Fruit fly (Drosophila melanogaster) whole organism, embryonic: Measurements from ENCODE around the gene mRpL39.

Experiments used
- Asciz ChIP-seq: fragments of 200-800 bp; sonication (Bioruptor generic); optimal IDR thresholded peaks from 2 replicates; lab custom pipeline; 2017; ENCODE audit warnings: missing biosample characterization, mild to moderate bottlenecking, missing genetic modification characterization, missing genetic modification reagents
- Atf3 ChIP-seq: fragments of 200-800 bp; sonication (Bioruptor generic); optimal IDR thresholded peaks from 3 replicates; lab custom pipeline; 2016; ENCODE audit warnings: missing biosample characterization, missing genetic modification characterization
- Bteb2 ChIP-seq: fragments of 200-800 bp; sonication (Bioruptor generic); optimal IDR thresholded peaks from 2 replicates; lab custom pipeline; 2016; ENCODE audit warnings: missing biosample characterization, missing genetic modification characterization
- CG10147 ChIP-seq: fragments of 200-800 bp; sonication (Bioruptor generic); optimal IDR thresholded peaks from 2 replicates; lab custom pipeline; 2019; ENCODE audit warnings: missing biosample characterization, mild to moderate bottlenecking, missing genetic modification characterization, moderate library complexity
- CG10565 ChIP-seq: fragments of 200-800 bp; sonication (Bioruptor generic); optimal IDR thresholded peaks from 3 replicates; lab custom pipeline; 2016; ENCODE audit warnings: missing biosample characterization, mild to moderate bottlenecking, missing genetic modification characterization
- CG12659 ChIP-seq: fragments of 200-800 bp; sonication (Bioruptor generic); optimal IDR thresholded peaks from 3 replicates; lab custom pipeline; 2017; ENCODE audit warnings: mild to moderate bottlenecking, missing biosample characterization, missing genetic modification reagents, missing genetic modification characterization
- CG14667 ChIP-seq: fragments of 200-800 bp; sonication (Bioruptor generic); IDR thresholded peaks from 2 replicates; pipeline ENCODE4 v1.3.6; 2022; ENCODE audit warnings: missing biosample characterization, missing genetic modification characterization
- CG17328 ChIP-seq: fragments of 200-800 bp; sonication (Bioruptor generic); IDR thresholded peaks from 2 replicates; pipeline ENCODE4 v1.3.6; 2022; ENCODE audit warnings: missing biosample characterization, missing genetic modification characterization
- CG17802 ChIP-seq: fragments of 200-800 bp; sonication (Bioruptor generic); optimal IDR thresholded peaks from 2 replicates; lab custom pipeline; 2018; ENCODE audit warnings: missing biosample characterization, mild to moderate bottlenecking, missing genetic modification characterization, moderate library complexity
- CG18011 ChIP-seq: fragments of 200-800 bp; sonication (Bioruptor generic); optimal IDR thresholded peaks from 2 replicates; lab custom pipeline; 2017; ENCODE audit warnings: missing biosample characterization, missing genetic modification characterization, mild to moderate bottlenecking, moderate library complexity, missing genotype
- CG33557 ChIP-seq: fragments of 200-800 bp; sonication (Bioruptor generic); optimal IDR thresholded peaks from 2 replicates; lab custom pipeline; 2019; ENCODE audit warnings: missing biosample characterization, mild to moderate bottlenecking, missing genetic modification characterization, moderate library complexity
- CG4282 ChIP-seq: fragments of 200-800 bp; sonication (Bioruptor generic); optimal IDR thresholded peaks from 2 replicates; lab custom pipeline; 2016; ENCODE audit warnings: missing biosample characterization, missing genetic modification characterization
- CG4360 ChIP-seq: fragments of 200-800 bp; sonication (Bioruptor generic); IDR thresholded peaks from 2 replicates; pipeline ENCODE4 v1.3.6; 2022; ENCODE audit warnings: missing biosample characterization, missing genetic modification characterization
- CG6654 ChIP-seq: fragments of 200-800 bp; sonication (Bioruptor generic); optimal IDR thresholded peaks from 2 replicates; lab custom pipeline; 2017; ENCODE audit warnings: missing biosample characterization, mild to moderate bottlenecking, missing genetic modification characterization
- CG6854 ChIP-seq: fragments of 200-800 bp; sonication (Bioruptor generic); optimal IDR thresholded peaks from 3 replicates; lab custom pipeline; 2017; ENCODE audit warnings: missing biosample characterization, mild to moderate bottlenecking, missing genetic modification characterization
- Dp ChIP-seq: fragments of 200-800 bp; sonication (Bioruptor generic); optimal IDR thresholded peaks from 2 replicates; lab custom pipeline; 2018; ENCODE audit warnings: missing biosample characterization, mild to moderate bottlenecking, missing genetic modification characterization, moderate library complexity
- Ets65A ChIP-seq: fragments of 200-800 bp; sonication (Bioruptor generic); peaks from one replicate; lab custom pipeline; 2016; ENCODE audit warnings: missing biosample characterization, missing genetic modification characterization
- Hmr ChIP-seq: fragments of 200-800 bp; sonication (Bioruptor generic); optimal IDR thresholded peaks from 3 replicates; lab custom pipeline; 2017; ENCODE audit warnings: mild to moderate bottlenecking, missing biosample characterization, missing genetic modification reagents, missing genetic modification characterization
- Myb ChIP-seq: fragments of 200-800 bp; sonication (Bioruptor generic); optimal IDR thresholded peaks from 2 replicates; lab custom pipeline; 2016; ENCODE audit warnings: missing biosample characterization, missing genetic modification characterization
- Neu2 ChIP-seq: fragments of 200-800 bp; sonication (Bioruptor generic); optimal IDR thresholded peaks from 3 replicates; lab custom pipeline; 2016; ENCODE audit warnings: missing biosample characterization, missing genetic modification characterization, borderline replicate concordance
- Nf-YA ChIP-seq: fragments of 200-800 bp; sonication (Bioruptor generic); IDR thresholded peaks from 2 replicates; pipeline ENCODE4 v1.3.6; 2022; ENCODE audit warnings: missing biosample characterization, missing genetic modification characterization
- NfI ChIP-seq: fragments of 200-800 bp; sonication (Bioruptor generic); optimal IDR thresholded peaks from 3 replicates; lab custom pipeline; 2018; ENCODE audit warnings: missing biosample characterization, mild to moderate bottlenecking, missing genetic modification characterization, moderate library complexity
- Rfx ChIP-seq: fragments of 200-800 bp; sonication (Bioruptor generic); IDR thresholded peaks from 2 replicates; pipeline ENCODE4 v1.3.6; 2022; ENCODE audit warnings: missing biosample characterization, missing genetic modification characterization
- Side ChIP-seq: fragments of 200-800 bp; sonication (Bioruptor generic); optimal IDR thresholded peaks from 2 replicates; lab custom pipeline; 2016; ENCODE audit warnings: missing biosample characterization, missing genetic modification characterization
- Tbp ChIP-seq: fragments of >200 bp; optimal IDR thresholded peaks from 2 replicates; lab custom pipeline; 2018; ENCODE audit warnings: missing biosample characterization, missing genetic modification characterization
- Xrp1 ChIP-seq: fragments of 200-800 bp; sonication (Bioruptor generic); IDR thresholded peaks from 2 replicates; pipeline ENCODE4 v1.3.6; 2022; ENCODE audit warnings: missing biosample characterization, missing genetic modification characterization
- al ChIP-seq: fragments of 200-800 bp; sonication (Bioruptor generic); IDR thresholded peaks from 2 replicates; pipeline ENCODE4 v1.3.6; 2022; ENCODE audit warnings: missing biosample characterization, missing genetic modification characterization
- amos ChIP-seq: fragments of 200-800 bp; sonication (Bioruptor generic); IDR thresholded peaks from 2 replicates; pipeline ENCODE4 v1.3.6; 2022; ENCODE audit warnings: missing biosample characterization, missing genetic modification characterization; ENCODE audit not compliant: partially characterized antibody
- ato ChIP-seq: fragments of 200-800 bp; sonication (Bioruptor generic); IDR thresholded peaks from 2 replicates; pipeline ENCODE4 v1.3.6; 2022; ENCODE audit warnings: missing biosample characterization, missing genetic modification characterization; ENCODE audit not compliant: partially characterized antibody
- bsh ChIP-seq, 2 experiments: fragments of 200-800 bp; sonication (Bioruptor generic); optimal IDR thresholded peaks; 2 replicates each; lab custom pipeline; 2017 to 2018; ENCODE audit warnings: mild to moderate bottlenecking in 2 of 2, missing biosample characterization in 2 of 2, missing genetic modification characterization in 2 of 2, moderate library complexity in 1 of 2
- caup ChIP-seq: fragments of 200-800 bp; sonication (Bioruptor generic); optimal IDR thresholded peaks from 3 replicates; lab custom pipeline; 2017; ENCODE audit warnings: missing biosample characterization, mild to moderate bottlenecking, missing genetic modification characterization, moderate library complexity; ENCODE audit not compliant: severe bottlenecking
- crp ChIP-seq, 2 experiments: fragments of 200-800 bp; sonication (Bioruptor generic); optimal IDR thresholded peaks; 2 replicates in 1 of 2; 3 replicates in 1 of 2; lab custom pipeline; 2017; ENCODE audit warnings: missing biosample characterization in 2 of 2, missing genetic modification characterization in 2 of 2, mild to moderate bottlenecking in 1 of 2, moderate library complexity in 1 of 2
- dysf ChIP-seq: fragments of 200-800 bp; sonication (Bioruptor generic); IDR thresholded peaks from 3 replicates; pipeline ENCODE4 v1.3.6; 2022; ENCODE audit warnings: missing biosample characterization, missing genetic modification characterization
- gcm ChIP-seq: fragments of 200-800 bp; sonication (Bioruptor generic); optimal IDR thresholded peaks from 2 replicates; lab custom pipeline; 2019; ENCODE audit warnings: missing biosample characterization, mild to moderate bottlenecking, missing genetic modification characterization, moderate library complexity
- gfzf ChIP-seq: fragments of 200-800 bp; sonication (Bioruptor generic); optimal IDR thresholded peaks from 2 replicates; lab custom pipeline; 2016; ENCODE audit warnings: missing biosample characterization, mild to moderate bottlenecking, missing genetic modification characterization, moderate library complexity
- grau ChIP-seq: fragments of 200-800 bp; optimal IDR thresholded peaks from 3 replicates; lab custom pipeline; 2019; ENCODE audit warnings: missing biosample characterization, mild to moderate bottlenecking, missing genetic modification characterization, moderate library complexity
- hb ChIP-seq: fragments of 200-800 bp; sonication (Bioruptor generic); IDR thresholded peaks from 3 replicates; pipeline ENCODE4 v1.3.6; 2022; ENCODE audit warnings: missing biosample characterization, missing genetic modification characterization; ENCODE audit not compliant: partially characterized antibody
- inv ChIP-seq: fragments of 200-800 bp; sonication (Bioruptor generic); IDR thresholded peaks from 2 replicates; pipeline ENCODE4 v1.3.6; 2022; ENCODE audit warnings: missing biosample characterization, missing genetic modification characterization; ENCODE audit not compliant: partially characterized antibody
- jigr1 ChIP-seq: fragments of 200-800 bp; sonication (Bioruptor generic); IDR thresholded peaks from 3 replicates; pipeline ENCODE4 v1.3.6; 2022; ENCODE audit warnings: missing biosample characterization, missing genetic modification characterization
- kay ChIP-seq: fragments of 200-800 bp; sonication (Bioruptor generic); optimal IDR thresholded peaks from 2 replicates; lab custom pipeline; 2016; ENCODE audit warnings: missing biosample characterization, missing genetic modification characterization
- lab ChIP-seq: fragments of 200-800 bp; sonication (Bioruptor generic); optimal IDR thresholded peaks from 3 replicates; lab custom pipeline; 2017; ENCODE audit warnings: missing biosample characterization, missing genetic modification characterization, mild to moderate bottlenecking, moderate library complexity, missing genetic modification reagents
- lola ChIP-seq, 3 experiments: fragments of >200 bp in 2 of 3; fragments of 200-800 bp in 1 of 3; sonication (Bioruptor generic) in 1 of 3; optimal IDR thresholded peaks; 2 replicates each; lab custom pipeline; 2017 to 2019; ENCODE audit warnings: missing biosample characterization in 3 of 3, missing genetic modification characterization in 3 of 3, mild to moderate bottlenecking in 1 of 3, moderate library complexity in 1 of 3
- luna ChIP-seq: fragments of 200-800 bp; sonication (Bioruptor generic); optimal IDR thresholded peaks from 2 replicates; lab custom pipeline; 2016; ENCODE audit warnings: missing biosample characterization, missing genetic modification characterization
- pita ChIP-seq: fragments of 200-800 bp; sonication (Bioruptor generic); optimal IDR thresholded peaks from 2 replicates; lab custom pipeline; 2017; ENCODE audit warnings: missing biosample characterization, mild to moderate bottlenecking, missing genetic modification characterization
- scrt ChIP-seq: fragments of 200-800 bp; sonication (Bioruptor generic); optimal IDR thresholded peaks from 2 replicates; lab custom pipeline; 2018; ENCODE audit warnings: missing biosample characterization, mild to moderate bottlenecking, missing genetic modification characterization, moderate library complexity
- so ChIP-seq: fragments of 200-800 bp; sonication (Bioruptor generic); IDR thresholded peaks from 3 replicates; pipeline ENCODE4 v1.3.6; 2022; ENCODE audit warnings: missing biosample characterization, missing genetic modification characterization
- ssp ChIP-seq: fragments of 200-800 bp; sonication (Bioruptor generic); IDR thresholded peaks from 2 replicates; pipeline ENCODE4 v1.3.6; 2022; ENCODE audit warnings: missing biosample characterization, missing genetic modification characterization
- z ChIP-seq: fragments of 200-800 bp; sonication (Bioruptor generic); IDR thresholded peaks from 3 replicates; pipeline ENCODE4 v1.3.6; 2022; ENCODE audit warnings: missing biosample characterization, missing genetic modification characterization

Gene mRpL39

DNA sequence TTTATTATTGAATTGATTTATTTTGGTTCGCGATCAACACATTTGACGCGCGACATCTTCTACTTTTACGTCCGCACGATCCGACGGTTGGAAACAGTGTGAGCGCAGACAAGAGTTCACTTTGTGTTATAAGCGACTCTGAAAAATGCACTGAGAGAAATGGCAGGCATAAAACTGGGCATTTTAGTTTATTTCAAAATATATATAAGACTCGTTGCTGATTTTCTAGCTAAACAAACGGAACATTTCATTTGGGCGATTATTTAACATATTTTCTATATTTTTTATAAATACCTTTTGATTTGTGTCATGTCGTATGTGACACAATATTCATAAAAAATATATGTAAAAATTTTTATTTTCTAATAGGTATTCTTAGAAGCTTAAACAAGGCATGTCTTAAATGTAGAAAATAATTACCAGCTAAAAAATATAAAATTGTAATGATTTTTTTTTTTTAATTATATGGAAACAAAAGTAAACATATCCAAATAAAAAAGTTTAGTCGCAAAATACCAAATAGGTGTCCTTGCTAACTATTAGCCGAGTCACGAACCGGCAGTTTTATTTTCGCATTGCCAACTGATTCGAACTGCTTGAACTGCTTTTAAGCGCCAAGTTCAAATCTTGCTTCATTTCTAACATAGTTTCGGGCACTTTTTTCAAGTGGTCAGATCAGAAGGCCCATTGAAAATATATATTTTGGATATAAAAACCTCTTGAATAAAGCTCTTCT lies 14.7 kb upstream of the mRpL39 start, which contains the start of gene Reck (continued):
- TF ChIP-seq grau (tag; lab: Kevin White, UChicago) = peak; percentile 73
- no peak for TF ChIP-seq jigr1 (GFP tag; lab: Robert Waterston, UW)
- TF ChIP-seq Myb (GFP tag; lab: Kevin White, UChicago) = no peak
- peak; percentile 39; the same call in 1 of the 2 replicates for TF ChIP-seq ssp (GFP tag; lab: Robert Waterston, UW)
- no peak; the same call in none of the 3 replicates for TF ChIP-seq so
- peak; percentile 77 to 89 for TF ChIP-seq bsh (GFP tag; optimal IDR thresholded peaks at IDR 0.05; lab: Kevin White, UChicago)
- TF ChIP-seq pita = peak; percentile 67
- TF ChIP-seq CG6854 (GFP tag; lab: Kevin White, UChicago) = peak; percentile 75
- peak; percentile 83 for TF ChIP-seq caup (GFP tag; lab: Kevin White, UChicago)
- TF ChIP-seq Hmr = peak; percentile 56
- peak in 1 of 3 experiments; percentile 78 for TF ChIP-seq lola (GFP tag; optimal IDR thresholded peaks at IDR 0.05; lab: Kevin White, UChicago)
- TF ChIP-seq CG14667 = no peak; the same call in 1 of the 2 replicates
- peak; percentile 74 for TF ChIP-seq scrt (GFP tag; lab: Kevin White, UChicago)
- TF ChIP-seq CG4282 = no peak
- peak; percentile 76 for TF ChIP-seq Rfx
- peak; percentile 51 for TF ChIP-seq gfzf (GFP tag; lab: Kevin White, UChicago)
- TF ChIP-seq Neu2 = no peak
- TF ChIP-seq Asciz (GFP tag; lab: Kevin White, UChicago) = peak; percentile 83
- TF ChIP-seq CG33557 (GFP tag; lab: Kevin White, UChicago) = peak; percentile 59
- peak; percentile 15 for TF ChIP-seq CG6654
- no peak for TF ChIP-seq ato (GFP tag; lab: Robert Waterston, UW)
- TF ChIP-seq CG17328 = peak; percentile 88
- TF ChIP-seq Atf3 = peak; percentile 3
- TF ChIP-seq amos = no peak
- TF ChIP-seq dysf = peak; percentile 79
- TF ChIP-seq Xrp1 = peak; percentile 92
- peak; percentile 74 for TF ChIP-seq al (GFP tag; lab: Robert Waterston, UW)
- no peak for TF ChIP-seq z (GFP tag; lab: Robert Waterston, UW)
- TF ChIP-seq Side (GFP tag; lab: Kevin White, UChicago) = peak; percentile 25
- TF ChIP-seq Bteb2 (GFP tag; lab: Kevin White, UChicago) = peak; percentile 59
- peak; percentile 56 for TF ChIP-seq CG18011
- TF ChIP-seq kay (GFP tag; lab: Kevin White, UChicago) = peak; percentile 14
- peak; percentile 76 for TF ChIP-seq CG10147 (GFP tag; lab: Kevin White, UChicago)
- TF ChIP-seq hb (GFP tag; lab: Robert Waterston, UW) = no peak
- no peak for TF ChIP-seq inv (GFP tag; lab: Robert Waterston, UW)
- TF ChIP-seq gcm (GFP tag; lab: Kevin White, UChicago) = peak; percentile 90
- TF ChIP-seq luna (GFP tag; lab: Kevin White, UChicago) = no peak
- peak; percentile 90 for TF ChIP-seq lab
- peak in 1 of 2 experiments; percentile 13 for TF ChIP-seq crp (GFP tag; optimal IDR thresholded peaks at IDR 0.05; lab: Kevin White, UChicago)
- no peak for TF ChIP-seq Tbp (GFP tag; lab: Kevin White, UChicago)
- peak; percentile 43; the same call in 1 of the 2 replicates for TF ChIP-seq CG4360 (GFP tag; lab: Robert Waterston, UW)
- peak; percentile 77 for TF ChIP-seq NfI (GFP tag; lab: Kevin White, UChicago)
- peak; percentile 52 for TF ChIP-seq Dp (GFP tag; lab: Kevin White, UChicago)
- TF ChIP-seq Nf-YA (GFP tag; lab: Robert Waterston, UW) = peak; percentile 78
- TF ChIP-seq CG12659 = peak; percentile 73
- no peak for TF ChIP-seq CG10565 (GFP tag; lab: Kevin White, UChicago)
- peak; percentile 82 for TF ChIP-seq Ets65A
- TF ChIP-seq CG17802 (tag; lab: Kevin White, UChicago) = peak; percentile 50
